Fruit fly (Drosophila melanogaster): ENCODE measurements around the gene CG3817.

dm6 chr3R:14875274-14875964 lies 23.1 kb upstream of the CG3817 start, which contains the start of gene btsz:
- no peak for TF ChIP-seq Sox102F (GFP tag; optimal IDR thresholded peaks at IDR 0.05)
- TF ChIP-seq CG3919 (GFP tag; optimal IDR thresholded peaks at IDR 0.05): no peak
- TF ChIP-seq CG8632 (GFP tag; optimal IDR thresholded peaks at IDR 0.05): no peak
- TF ChIP-seq Sox15 (GFP tag; optimal IDR thresholded peaks at IDR 0.05): no peak
- TF ChIP-seq salr (GFP tag; optimal IDR thresholded peaks at IDR 0.05): no peak
- no peak for TF ChIP-seq topi (GFP tag; optimal IDR thresholded peaks at IDR 0.05)
- no peak for TF ChIP-seq dsx (GFP tag; optimal IDR thresholded peaks at IDR 0.05; ENCODE audit: poor library complexity, severe bottlenecking)
